Worm (Caenorhabditis elegans) whole organism, young adult: Measurements from ENCODE around the gene deb-1.

Experiments used
- B0019.2 ChIP-seq: fragments of 200-800 bp; sonication (Bioruptor generic); conservative IDR thresholded peaks from 2 replicates; pipeline ENCODE4 v1.3.6; 2022; ENCODE audit warnings: missing genetic modification reagents, missing genetic modification characterization, missing compliant biosample characterization
- B0035.1 ChIP-seq: sonication (generic microtip); optimal IDR thresholded peaks from 2 replicates; lab custom pipeline; 2016; ENCODE audit warnings: missing genetic modification characterization, mild to moderate bottlenecking, missing compliant biosample characterization, missing genotype, missing genetic modification reagents
- B0261.1 ChIP-seq: sonication (generic microtip); optimal IDR thresholded peaks from 2 replicates; lab custom pipeline; 2016; ENCODE audit warnings: mild to moderate bottlenecking, missing genetic modification characterization, moderate library complexity, missing compliant biosample characterization
- C17E4.6 ChIP-seq: fragments of 200-800 bp; sonication (Bioruptor generic); IDR thresholded peaks from 2 replicates; pipeline ENCODE4 v1.3.6; 2022; ENCODE audit warnings: missing genetic modification reagents, missing genetic modification characterization, missing compliant biosample characterization
- F33H1.4 ChIP-seq: fragments of 200-800 bp; sonication (Bioruptor generic); IDR thresholded peaks from 2 replicates; pipeline ENCODE4 v1.3.6; 2022; ENCODE audit warnings: missing genetic modification reagents, missing genetic modification characterization, missing compliant biosample characterization
- F39B2.1 ChIP-seq: fragments of 200-800 bp; sonication (Bioruptor generic); IDR thresholded peaks from 2 replicates; pipeline ENCODE4 v1.3.6; 2022; ENCODE audit warnings: missing genetic modification reagents, missing genetic modification characterization, missing compliant biosample characterization
- T07F8.4 ChIP-seq: sonication (generic microtip); optimal IDR thresholded peaks from 2 replicates; lab custom pipeline; 2016; ENCODE audit warnings: mild to moderate bottlenecking, missing genetic modification characterization, moderate library complexity, missing compliant biosample characterization
- Y53G8AR.9 ChIP-seq: fragments of 200-800 bp; sonication (Bioruptor generic); conservative IDR thresholded peaks from 2 replicates; pipeline ENCODE4 v1.3.6; 2022; ENCODE audit warnings: missing genetic modification reagents, missing genetic modification characterization, missing compliant biosample characterization
- aptf-2 ChIP-seq: fragments of 200-800 bp; sonication (Bioruptor generic); conservative IDR thresholded peaks from 2 replicates; pipeline ENCODE4 v1.3.6; 2022; ENCODE audit warnings: missing genetic modification reagents, missing genetic modification characterization, missing compliant biosample characterization
- attf-3 ChIP-seq: fragments of 200-800 bp; sonication (Bioruptor generic); conservative IDR thresholded peaks from 2 replicates; pipeline ENCODE4 v1.3.6; 2022; ENCODE audit warnings: missing genetic modification reagents, missing genetic modification characterization, missing compliant biosample characterization
- cebp-2 ChIP-seq: fragments of 200-800 bp; sonication (Bioruptor generic); IDR thresholded peaks from 2 replicates; pipeline ENCODE4 v1.3.6; 2022; ENCODE audit warnings: missing genetic modification characterization, missing compliant biosample characterization
- ceh-100 ChIP-seq: fragments of 200-800 bp; sonication (Bioruptor generic); IDR thresholded peaks from 2 replicates; pipeline ENCODE4 v1.3.6; 2022; ENCODE audit warnings: missing genetic modification reagents, missing genetic modification characterization, missing compliant biosample characterization
- ceh-79 ChIP-seq: sonication (generic microtip); optimal IDR thresholded peaks from 2 replicates; lab custom pipeline; 2017; ENCODE audit warnings: mild to moderate bottlenecking, missing genetic modification characterization, missing compliant biosample characterization
- chd-7 ChIP-seq: sonication (generic microtip); optimal IDR thresholded peaks from 2 replicates; lab custom pipeline; 2016; ENCODE audit warnings: mild to moderate bottlenecking, missing genetic modification characterization, moderate library complexity, missing compliant biosample characterization
- dpl-1 ChIP-seq: fragments of 150-350 bp; optimal IDR thresholded peaks from 2 replicates; lab custom pipeline; 2014; ENCODE audit warnings: missing biosample characterization, missing genetic modification reagents, missing genetic modification characterization
- efl-1 ChIP-seq: fragments of 150-350 bp; optimal IDR thresholded peaks from 2 replicates; lab custom pipeline; 2014; ENCODE audit warnings: missing biosample characterization, missing genetic modification reagents, missing genetic modification characterization
- him-1 ChIP-seq: sonication (generic microtip); optimal IDR thresholded peaks from 2 replicates; lab custom pipeline; 2016; ENCODE audit warnings: missing genotype, missing genetic modification reagents, missing genetic modification characterization, missing compliant biosample characterization
- hmg-20 ChIP-seq: fragments of 200-800 bp; sonication (Bioruptor generic); IDR thresholded peaks from 2 replicates; pipeline ENCODE4 v1.3.6; 2022; ENCODE audit warnings: missing genetic modification reagents, missing genetic modification characterization, missing compliant biosample characterization
- lin-26 ChIP-seq: fragments of 200-800 bp; sonication (Bioruptor generic); IDR thresholded peaks from 2 replicates; pipeline ENCODE4 v1.3.6; 2022; ENCODE audit warnings: missing genetic modification reagents, missing genetic modification characterization, missing compliant biosample characterization
- lin-54 ChIP-seq: fragments of 200-800 bp; sonication (Bioruptor generic); optimal IDR thresholded peaks from 2 replicates; lab custom pipeline; 2018; ENCODE audit warnings: mild to moderate bottlenecking, missing genetic modification characterization, missing compliant biosample characterization
- nhr-120 ChIP-seq: fragments of 200-800 bp; sonication (Bioruptor generic); IDR thresholded peaks from 2 replicates; pipeline ENCODE4 v1.3.6; 2022; ENCODE audit warnings: missing genetic modification characterization, missing compliant biosample characterization
- nhr-179 ChIP-seq: sonication (generic microtip); optimal IDR thresholded peaks from 2 replicates; lab custom pipeline; 2016; ENCODE audit warnings: mild to moderate bottlenecking, missing genetic modification characterization, missing compliant biosample characterization
- nhr-80 ChIP-seq: sonication (generic microtip); optimal IDR thresholded peaks from 2 replicates; lab custom pipeline; 2016; ENCODE audit warnings: missing genetic modification characterization, missing compliant biosample characterization
- nhr-90 ChIP-seq: sonication (generic microtip); optimal IDR thresholded peaks from 2 replicates; lab custom pipeline; 2016; ENCODE audit warnings: missing genotype, mild to moderate bottlenecking, missing genetic modification characterization, missing compliant biosample characterization
- pbrm-1 ChIP-seq: fragments of 200-800 bp; sonication (Bioruptor generic); IDR thresholded peaks from 2 replicates; pipeline ENCODE4 v1.3.6; 2022; ENCODE audit warnings: missing genetic modification reagents, missing genetic modification characterization, missing compliant biosample characterization
- rcor-1 ChIP-seq: fragments of 200-800 bp; sonication (Bioruptor generic); IDR thresholded peaks from 2 replicates; pipeline ENCODE4 v1.3.6; 2022; ENCODE audit warnings: missing genetic modification reagents, missing genetic modification characterization, missing compliant biosample characterization
- rec-8 ChIP-seq, 2 experiments: sonication (generic microtip); optimal IDR thresholded peaks; 2 replicates each; lab custom pipeline; 2016; ENCODE audit warnings: mild to moderate bottlenecking in 2 of 2, missing genetic modification characterization in 2 of 2, missing genetic modification reagents in 2 of 2, missing genotype in 2 of 2, missing biosample characterization in 1 of 2, missing compliant biosample characterization in 1 of 2, moderate library complexity in 1 of 2
- rpc-1 ChIP-seq, 2 experiments: fragments of 150-350 bp in 1 of 2; sonication (generic microtip) in 1 of 2; optimal IDR thresholded peaks; 2 replicates each; lab custom pipeline; 2014 to 2018; ENCODE audit warnings: missing biosample characterization in 1 of 2, missing genetic modification characterization in 1 of 2, missing genetic modification reagents in 1 of 2, missing genotype in 1 of 2
- snpc-1.1 ChIP-seq: sonication (generic microtip); optimal IDR thresholded peaks from 2 replicates; lab custom pipeline; 2017; ENCODE audit warnings: missing genetic modification characterization, mild to moderate bottlenecking, missing compliant biosample characterization, antibody characterized with exemption, moderate library complexity, missing genotype, missing genetic modification reagents; ENCODE audit not compliant: insufficient read depth
- snpc-4 ChIP-seq, 5 experiments: fragments of 150-350 bp in 1 of 5; sonication (generic microtip) in 4 of 5; optimal IDR thresholded peaks; 2 replicates each; lab custom pipeline; 2014 to 2018; ENCODE audit warnings: missing genetic modification characterization in 5 of 5, missing biosample characterization in 3 of 5, antibody characterized with exemption in 2 of 5, mild to moderate bottlenecking in 2 of 5, missing compliant biosample characterization in 2 of 5, missing genotype in 2 of 5, moderate library complexity in 2 of 5, missing genetic modification reagents in 1 of 5
- sptf-2 ChIP-seq: fragments of 200-800 bp; sonication (Bioruptor generic); optimal IDR thresholded peaks from 2 replicates; lab custom pipeline; 2018; ENCODE audit warnings: mild to moderate bottlenecking, missing genetic modification characterization, missing compliant biosample characterization
- tbx-9 ChIP-seq: sonication (generic microtip); optimal IDR thresholded peaks from 2 replicates; lab custom pipeline; 2016; ENCODE audit warnings: borderline replicate concordance, missing genetic modification characterization, inconsistent platforms, missing compliant biosample characterization
- unc-130 ChIP-seq: sonication (generic microtip); optimal IDR thresholded peaks from 2 replicates; lab custom pipeline; 2016; ENCODE audit warnings: missing genetic modification reagents, missing genetic modification characterization, missing compliant biosample characterization
- zfh-2 ChIP-seq: fragments of 200-800 bp; sonication (Bioruptor generic); conservative IDR thresholded peaks from 2 replicates; pipeline ENCODE4 v1.3.6; 2022; ENCODE audit warnings: missing genetic modification reagents, missing genetic modification characterization, missing compliant biosample characterization
- ztf-6 ChIP-seq: fragments of 200-800 bp; sonication (Bioruptor generic); IDR thresholded peaks from 2 replicates; pipeline ENCODE4 v1.3.6; 2022; ENCODE audit warnings: missing genetic modification reagents, missing genetic modification characterization, missing compliant biosample characterization

deb-1 gene

DNA sequence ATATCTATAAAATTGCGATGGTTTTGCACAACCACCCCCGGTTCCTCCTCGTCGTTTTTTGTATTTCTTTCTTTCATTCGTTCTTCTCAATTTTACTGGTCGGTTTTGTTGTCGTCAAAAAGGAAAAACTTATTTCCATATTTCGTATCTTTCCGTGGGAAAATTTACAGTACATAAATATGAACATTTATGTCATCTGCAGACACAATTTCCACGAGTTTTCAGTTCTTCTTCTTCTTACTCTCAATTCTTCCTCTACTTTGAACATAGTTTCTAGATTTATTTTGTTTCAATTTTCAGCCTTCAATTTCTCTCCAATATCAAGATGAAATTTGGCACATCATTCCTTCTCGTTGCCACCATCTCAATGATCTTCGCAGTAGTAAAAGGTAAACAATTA, 12.9 kb downstream of the deb-1 start, which contains the start of gene Y43B11AR.1:
Y43B11AR.1 (plus strand) TSS at position 301 of the 400 bp plus-strand sequence.
- TF ChIP-seq cebp-2 (GFP tag; lab: Robert Waterston, UW) (no peak), sptf-2 (GFP tag; lab: Kevin White, UChicago) (no peak), tbx-9 (no peak), zfh-2 (no peak), Y53G8AR.9 (GFP tag; lab: Robert Waterston, UW) (no peak), rcor-1 (GFP tag; lab: Robert Waterston, UW) (no peak), B0035.1 (no peak), nhr-80 (tag; lab: Kevin White, UChicago) (no peak), hmg-20 (GFP tag; lab: Robert Waterston, UW) (no peak), B0019.2 (GFP tag; lab: Robert Waterston, UW) (no peak), F39B2.1 (GFP tag; lab: Robert Waterston, UW) (no peak)

DNA sequence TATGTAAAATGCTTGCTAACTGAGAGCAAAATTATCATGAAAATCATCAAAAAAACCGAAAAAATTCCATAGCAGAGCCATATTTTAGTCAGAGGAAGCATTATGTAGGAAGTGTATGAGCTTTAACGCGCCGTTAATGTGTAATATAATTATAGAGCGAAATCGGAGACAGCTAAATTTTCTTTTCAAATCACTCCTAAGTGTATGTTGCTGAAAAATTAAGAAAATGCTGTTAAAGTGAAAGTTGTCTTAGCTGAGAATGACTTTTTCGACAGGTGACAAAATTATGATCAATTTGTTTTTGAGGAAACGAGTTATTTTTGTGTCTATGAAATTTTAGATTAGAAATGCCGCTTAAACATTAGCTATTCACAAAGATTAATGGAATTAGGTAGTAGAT, 19.0 kb downstream of the deb-1 start, which contains the start of gene srg-50:
srg-50 (minus strand) TSS at position 101 of the 400 bp plus-strand sequence.
- no peak for TF ChIP-seq nhr-90 (tag; lab: Kevin White, UChicago)
- TF ChIP-seq unc-130 (GFP tag; lab: Kevin White, UChicago): no peak
- TF ChIP-seq tbx-9: no peak
- TF ChIP-seq aptf-2: no peak
- no peak for TF ChIP-seq C17E4.6 (GFP tag; lab: Robert Waterston, UW)
- no peak for TF ChIP-seq snpc-4 (GFP tag; optimal IDR thresholded peaks at IDR 0.05; lab: Kevin White, UChicago)
- no peak for TF ChIP-seq snpc-4 (tag; optimal IDR thresholded peaks at IDR 0.05; lab: Kevin White, UChicago)
- TF ChIP-seq B0261.1 (tag; lab: Kevin White, UChicago): no peak
- no peak for TF ChIP-seq ceh-100 (GFP tag; lab: Robert Waterston, UW)
- TF ChIP-seq ceh-79 (tag; lab: Kevin White, UChicago): no peak
- TF ChIP-seq nhr-179 (tag; lab: Kevin White, UChicago): no peak
- no peak for TF ChIP-seq F33H1.4
- no peak for TF ChIP-seq B0035.1
- no peak for TF ChIP-seq rpc-1 (optimal IDR thresholded peaks at IDR 0.05; lab: Kevin White, UChicago)
- no peak for TF ChIP-seq rpc-1 (tag; optimal IDR thresholded peaks at IDR 0.05; lab: Kevin White, UChicago)
- TF ChIP-seq pbrm-1 (GFP tag; lab: Robert Waterston, UW): no peak

DNA sequence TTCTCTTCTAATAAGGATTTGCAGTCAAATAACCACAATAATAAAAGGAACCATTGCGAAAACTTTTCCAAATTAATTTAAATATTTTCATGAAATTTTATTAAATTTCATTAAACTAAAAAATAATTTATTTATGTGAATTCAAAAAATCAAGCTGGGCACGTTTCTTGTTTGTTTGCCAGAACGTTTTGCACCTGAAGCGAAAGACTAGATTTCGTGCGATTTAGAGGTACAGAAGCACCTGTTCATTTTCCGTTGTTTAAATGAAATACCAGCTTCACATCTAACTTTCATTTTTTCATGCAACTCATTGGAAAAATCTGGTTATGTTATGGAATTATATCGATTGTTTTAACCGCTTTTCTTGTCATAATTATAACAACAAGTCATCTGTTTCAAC, 22.0 kb downstream of the deb-1 start, which contains the start of gene srg-48:
srg-48 (plus strand) TSS at position 301 of the 400 bp plus-strand sequence.
- TF ChIP-seq snpc-1.1 (tag; lab: Kevin White, UChicago) (no peak), F33H1.4 (no peak), attf-3 (no peak), efl-1 (GFP tag; lab: Kevin White, UChicago) (no peak), lin-54 (no peak), nhr-179 (tag; lab: Kevin White, UChicago) (no peak), dpl-1 (GFP tag; lab: Kevin White, UChicago) (no peak), him-1 (tag; lab: Kevin White, UChicago) (no peak), chd-7 (tag; lab: Kevin White, UChicago) (no peak), T07F8.4 (tag; lab: Kevin White, UChicago) (no peak), nhr-120 (GFP tag; lab: Robert Waterston, UW) (no peak), pbrm-1 (GFP tag; lab: Robert Waterston, UW) (no peak), lin-26 (no peak), rec-8 (tag; optimal IDR thresholded peaks at IDR 0.05; lab: Kevin White, UChicago) (no peak), ztf-6 (GFP tag; lab: Robert Waterston, UW) (no peak)
- TF ChIP-seq, all 124 proteins: peak for 0
